Worm (Caenorhabditis elegans) whole organism, L3 larva: ENCODE data around the gene ZK697.8.

ENCODE experiments used
- R02D3.7 ChIP-seq: fragments of 150-350 bp; optimal IDR thresholded peaks from 2 replicates; lab custom pipeline; 2014; ENCODE audit warnings: missing biosample characterization, missing genetic modification characterization
- ZK546.5 ChIP-seq: sonication (generic microtip); optimal IDR thresholded peaks from 2 replicates; lab custom pipeline; 2017; ENCODE audit warnings: missing biosample characterization, missing genetic modification characterization
- aly-2 ChIP-seq: fragments of 150-350 bp; optimal IDR thresholded peaks from 2 replicates; lab custom pipeline; 2014; ENCODE audit warnings: missing biosample characterization, missing genetic modification characterization
- ama-1 ChIP-seq: fragments of 150-350 bp; optimal IDR thresholded peaks from 2 replicates; lab custom pipeline; 2018
- ceh-28 ChIP-seq: fragments of 150-350 bp; optimal IDR thresholded peaks from 2 replicates; lab custom pipeline; 2014; ENCODE audit warnings: missing biosample characterization, missing genetic modification reagents, missing genetic modification characterization
- ceh-82 ChIP-seq: fragments of 150-350 bp; optimal IDR thresholded peaks from 2 replicates; lab custom pipeline; 2014; ENCODE audit warnings: missing biosample characterization, missing genetic modification characterization
- ceh-9 ChIP-seq: sonication (generic microtip); optimal IDR thresholded peaks from 2 replicates; lab custom pipeline; 2018; ENCODE audit warnings: missing biosample characterization, missing genetic modification characterization
- egl-27 ChIP-seq: sonication (generic microtip); optimal IDR thresholded peaks from 4 replicates; lab custom pipeline; 2017; ENCODE audit warnings: missing biosample characterization, missing genetic modification reagents, missing genetic modification characterization
- egl-5 ChIP-seq: fragments of 150-350 bp; optimal IDR thresholded peaks from 2 replicates; lab custom pipeline; 2017; ENCODE audit warnings: missing biosample characterization, missing genetic modification reagents, missing genetic modification characterization, inconsistent platforms
- elt-2 ChIP-seq: sonication (generic microtip); optimal IDR thresholded peaks from 2 replicates; lab custom pipeline; 2016; ENCODE audit warnings: missing genetic modification reagents, mild to moderate bottlenecking, missing genetic modification characterization, missing compliant biosample characterization
- fkh-10 ChIP-seq: sonication (generic microtip); optimal IDR thresholded peaks from 2 replicates; lab custom pipeline; 2017; ENCODE audit warnings: missing biosample characterization, missing genetic modification reagents, missing genetic modification characterization
- fkh-2 ChIP-seq: fragments of 150-350 bp; optimal IDR thresholded peaks from 2 replicates; lab custom pipeline; 2014; ENCODE audit warnings: missing biosample characterization, missing genetic modification reagents, missing genetic modification characterization
- fos-1 ChIP-seq: fragments of 150-350 bp; optimal IDR thresholded peaks from 2 replicates; lab custom pipeline; 2014; ENCODE audit warnings: missing biosample characterization, missing genetic modification characterization
- hmg-11 ChIP-seq: sonication (generic microtip); optimal IDR thresholded peaks from 2 replicates; lab custom pipeline; 2016; ENCODE audit warnings: missing genetic modification characterization, missing compliant biosample characterization
- lin-15B ChIP-seq: fragments of 150-350 bp; optimal IDR thresholded peaks from 2 replicates; lab custom pipeline; 2014; ENCODE audit warnings: missing biosample characterization, missing genetic modification characterization
- lsy-12 ChIP-seq: sonication (generic microtip); optimal IDR thresholded peaks from 2 replicates; lab custom pipeline; 2016; ENCODE audit warnings: mild to moderate bottlenecking, missing genetic modification characterization, missing compliant biosample characterization
- mdl-1 ChIP-seq: fragments of 150-350 bp; optimal IDR thresholded peaks from 2 replicates; lab custom pipeline; 2014; ENCODE audit warnings: missing biosample characterization, missing genetic modification characterization
- mml-1 ChIP-seq: fragments of 150-350 bp; sonication (generic microtip); optimal IDR thresholded peaks from 3 replicates; lab custom pipeline; 2014; ENCODE audit warnings: missing biosample characterization, missing genetic modification characterization
- nfya-1 ChIP-seq: sonication (generic microtip); optimal IDR thresholded peaks from 2 replicates; lab custom pipeline; 2017; ENCODE audit warnings: missing genetic modification characterization, mild to moderate bottlenecking, missing compliant biosample characterization, antibody characterized with exemption, moderate library complexity; ENCODE audit not compliant: insufficient read depth
- nhr-23 ChIP-seq: fragments of 150-350 bp; optimal IDR thresholded peaks from 2 replicates; lab custom pipeline; 2014; ENCODE audit warnings: missing biosample characterization, missing genetic modification reagents, missing genetic modification characterization
- nhr-25 ChIP-seq: sonication (generic microtip); optimal IDR thresholded peaks from 2 replicates; lab custom pipeline; 2017; ENCODE audit warnings: missing biosample characterization, missing genetic modification characterization
- nhr-28 ChIP-seq: fragments of 150-350 bp; optimal IDR thresholded peaks from 2 replicates; lab custom pipeline; 2014; ENCODE audit warnings: missing biosample characterization, missing genetic modification characterization
- nhr-77 ChIP-seq: fragments of 150-350 bp; optimal IDR thresholded peaks from 2 replicates; lab custom pipeline; 2014; ENCODE audit warnings: missing biosample characterization, missing genetic modification characterization
- pha-4 ChIP-seq: fragments of 150-350 bp; optimal IDR thresholded peaks from 2 replicates; lab custom pipeline; 2014; ENCODE audit warnings: missing biosample characterization, missing genetic modification reagents, missing genetic modification characterization
- pqm-1 ChIP-seq: fragments of 150-350 bp; optimal IDR thresholded peaks from 2 replicates; lab custom pipeline; 2017; ENCODE audit warnings: missing biosample characterization, missing genetic modification characterization, inconsistent platforms
- snpc-4 ChIP-seq: fragments of 150-350 bp; optimal IDR thresholded peaks from 2 replicates; lab custom pipeline; 2014; ENCODE audit warnings: missing biosample characterization, missing genetic modification characterization
- tbx-2 ChIP-seq: sonication (generic microtip); optimal IDR thresholded peaks from 2 replicates; lab custom pipeline; 2016; ENCODE audit warnings: mild to moderate bottlenecking, missing genetic modification characterization, missing compliant biosample characterization
- unc-39 ChIP-seq: sonication (generic microtip); optimal IDR thresholded peaks from 4 replicates; lab custom pipeline; 2017; ENCODE audit warnings: missing biosample characterization, missing genetic modification characterization
- ztf-11 ChIP-seq: fragments of 150-350 bp; optimal IDR thresholded peaks from 2 replicates; lab custom pipeline; 2014; ENCODE audit warnings: missing biosample characterization, missing genetic modification characterization
- ztf-4 ChIP-seq: fragments of 150-350 bp; optimal IDR thresholded peaks from 2 replicates; lab custom pipeline; 2014; ENCODE audit warnings: missing biosample characterization, missing genetic modification characterization

The ZK697.8 gene

ce11 chrV:1781922-1782321 is 33.0 kb upstream of the ZK697.8 start, which contains the start of gene F36H9.5:
F36H9.5 (minus strand) TSS chrV:1782022.
- TF ChIP-seq R02D3.7 (tag; lab: Kevin White, UChicago) (no peak), lin-15B (tag; lab: Kevin White, UChicago) (no peak), ztf-11 (tag; lab: Kevin White, UChicago) (no peak), ceh-28 (no peak), pha-4 (no peak), tbx-2 (tag; lab: Kevin White, UChicago) (no peak), ztf-4 (tag; lab: Kevin White, UChicago) (no peak), fkh-10 (GFP tag; lab: Kevin White, UChicago) (no peak), egl-27 (no peak), fos-1 (tag; lab: Kevin White, UChicago) (no peak), ama-1 (lab: Kevin White, UChicago) (no peak), nhr-28 (tag; lab: Kevin White, UChicago) (no peak)
- TF ChIP-seq, all 47 proteins: peak for 0

ce11 chrV:1779994-1780393 is 31.0 kb upstream of the ZK697.8 start:
- no peak for TF ChIP-seq mml-1 (tag; lab: Kevin White, UChicago)
- TF ChIP-seq nhr-77 (tag; lab: Kevin White, UChicago), result no peak
- TF ChIP-seq hmg-11 (tag; lab: Kevin White, UChicago), result no peak
- TF ChIP-seq nfya-1 (tag; lab: Kevin White, UChicago), result peak; percentile 86
- TF ChIP-seq mdl-1 (tag; lab: Kevin White, UChicago), result no peak
- no peak for TF ChIP-seq pha-4
- TF ChIP-seq ZK546.5 (tag; lab: Kevin White, UChicago), result no peak

ce11 chrV:1779136-1779535 is 30.2 kb upstream of the ZK697.8 start, which contains the start of gene F36H9.4:
F36H9.4 (minus strand) TSS chrV:1779236.
- TF ChIP-seq tbx-2 (tag; lab: Kevin White, UChicago) (no peak), pqm-1 (tag; lab: Kevin White, UChicago) (no peak), snpc-4 (tag; lab: Kevin White, UChicago) (no peak), aly-2 (tag; lab: Kevin White, UChicago) (no peak), R02D3.7 (tag; lab: Kevin White, UChicago) (no peak), nhr-23 (tag; lab: Kevin White, UChicago) (no peak)

- TF ChIP-seq ceh-9 (tag; lab: Kevin White, UChicago) (no peak), nfya-1 (tag; lab: Kevin White, UChicago) (no peak), ceh-82 (tag; lab: Kevin White, UChicago) (no peak), ztf-11 (tag; lab: Kevin White, UChicago) (no peak), mdl-1 (tag; lab: Kevin White, UChicago) (no peak), egl-5 (no peak), ceh-28 (no peak), fkh-2 (tag; lab: Kevin White, UChicago) (no peak), tbx-2 (tag; lab: Kevin White, UChicago) (no peak), pha-4 (no peak), snpc-4 (tag; lab: Kevin White, UChicago) (no peak), nhr-25 (tag; lab: Kevin White, UChicago) (no peak), pqm-1 (tag; lab: Kevin White, UChicago) (no peak)
- TF ChIP-seq, all 47 proteins: peak for 0
Measured at ce11 chrV:1774874-1775589, 26.1 kb upstream of the ZK697.8 start, which contains the start of gene F36H9.7. F36H9.7 (minus strand) TSS chrV:1774924.

DNA sequence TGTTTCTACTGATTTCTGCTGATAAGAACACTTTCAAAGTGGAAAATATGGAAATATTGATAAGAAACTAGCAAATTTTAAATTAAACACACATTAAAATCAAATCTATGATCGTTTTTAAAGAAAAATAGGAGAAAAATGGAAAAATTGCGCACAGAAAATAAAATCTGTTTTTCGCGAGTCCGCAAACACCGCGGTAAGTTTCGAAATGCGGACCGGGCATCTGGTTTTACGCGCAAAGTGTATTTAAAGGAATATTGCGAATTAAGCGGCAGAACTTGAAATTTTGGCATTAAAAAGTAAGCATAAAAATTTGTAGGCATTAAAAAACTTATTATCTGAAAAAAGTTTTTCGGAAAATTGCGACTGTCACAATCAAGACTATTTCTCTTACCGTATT is 24.2 kb upstream of the ZK697.8 start:
- TF ChIP-seq elt-2 (tag; lab: Kevin White, UChicago) (peak; percentile 27), unc-39 (tag; lab: Kevin White, UChicago) (no peak), hmg-11 (tag; lab: Kevin White, UChicago) (peak; percentile 32), nfya-1 (tag; lab: Kevin White, UChicago) (peak; percentile 22), lsy-12 (tag; lab: Kevin White, UChicago) (no peak), nhr-28 (tag; lab: Kevin White, UChicago) (no peak), fos-1 (tag; lab: Kevin White, UChicago) (no peak)

DNA sequence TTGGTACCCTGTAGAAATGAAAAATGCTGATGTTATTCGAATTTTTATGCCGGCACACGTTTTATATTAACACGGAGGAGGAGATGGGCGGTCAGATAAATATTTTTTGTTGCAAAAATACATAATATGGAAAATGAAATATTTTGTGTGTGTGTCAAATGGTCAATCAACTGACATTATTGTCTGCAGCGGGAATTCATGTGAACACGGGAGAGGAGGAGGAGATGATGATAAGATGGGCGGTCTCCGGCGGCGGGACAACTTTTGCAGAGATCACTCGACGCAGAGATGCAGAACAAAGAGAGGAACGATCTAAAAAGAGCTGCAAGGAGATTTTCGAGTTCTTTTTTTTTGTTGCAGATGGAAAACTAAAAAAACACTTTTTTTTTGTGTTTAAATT is 22.8 kb upstream of the ZK697.8 start, which contains the start of gene dhs-13:
dhs-13 (minus strand) TSS at position 8 of the 400 bp plus-strand sequence.
- TF ChIP-seq lin-15B (tag; lab: Kevin White, UChicago) (peak; percentile 36), elt-2 (tag; lab: Kevin White, UChicago) (peak; percentile 52), unc-39 (tag; lab: Kevin White, UChicago) (no peak), pha-4 (peak; percentile 47)
- TF ChIP-seq, all 47 proteins: peak for 3
